Worm (Caenorhabditis elegans) whole organism, L3 larva: ENCODE data around the gene Y43C5A.3.

Experiments used
- aly-2 ChIP-seq: fragments of 150-350 bp; optimal IDR thresholded peaks from 2 replicates; lab custom pipeline; 2014; ENCODE audit warnings: missing biosample characterization, missing genetic modification characterization
- ama-1 ChIP-seq: fragments of 150-350 bp; optimal IDR thresholded peaks from 2 replicates; lab custom pipeline; 2018
- ceh-16 ChIP-seq: sonication (generic microtip); optimal IDR thresholded peaks from 2 replicates; lab custom pipeline; 2017; ENCODE audit warnings: missing biosample characterization, missing genetic modification characterization
- ceh-9 ChIP-seq: sonication (generic microtip); optimal IDR thresholded peaks from 2 replicates; lab custom pipeline; 2018; ENCODE audit warnings: missing biosample characterization, missing genetic modification characterization
- egl-27 ChIP-seq: sonication (generic microtip); optimal IDR thresholded peaks from 4 replicates; lab custom pipeline; 2017; ENCODE audit warnings: missing biosample characterization, missing genetic modification reagents, missing genetic modification characterization
- egl-5 ChIP-seq: fragments of 150-350 bp; optimal IDR thresholded peaks from 2 replicates; lab custom pipeline; 2017; ENCODE audit warnings: missing biosample characterization, missing genetic modification reagents, missing genetic modification characterization, inconsistent platforms
- elt-1 ChIP-seq: fragments of 150-350 bp; optimal IDR thresholded peaks from 2 replicates; lab custom pipeline; 2014; ENCODE audit warnings: missing biosample characterization, missing genetic modification characterization
- elt-2 ChIP-seq: sonication (generic microtip); optimal IDR thresholded peaks from 2 replicates; lab custom pipeline; 2016; ENCODE audit warnings: missing genetic modification reagents, mild to moderate bottlenecking, missing genetic modification characterization, missing compliant biosample characterization
- elt-3 ChIP-seq, 3 experiments: fragments of 150-350 bp in 1 of 3; sonication (generic microtip) in 2 of 3; optimal IDR thresholded peaks; 2 replicates in 2 of 3; 4 replicates in 1 of 3; lab custom pipeline; 2014 to 2017; ENCODE audit warnings: missing biosample characterization in 3 of 3, missing genetic modification characterization in 3 of 3
- eor-1 ChIP-seq, 2 experiments: fragments of 150-350 bp; optimal IDR thresholded peaks; 2 replicates each; lab custom pipeline; 2014 to 2018; ENCODE audit warnings: missing biosample characterization in 2 of 2, missing genetic modification characterization in 2 of 2
- fkh-10 ChIP-seq: sonication (generic microtip); optimal IDR thresholded peaks from 2 replicates; lab custom pipeline; 2017; ENCODE audit warnings: missing biosample characterization, missing genetic modification reagents, missing genetic modification characterization
- hmg-11 ChIP-seq: sonication (generic microtip); optimal IDR thresholded peaks from 2 replicates; lab custom pipeline; 2016; ENCODE audit warnings: missing genetic modification characterization, missing compliant biosample characterization
- jun-1 ChIP-seq: fragments of 150-350 bp; optimal IDR thresholded peaks from 2 replicates; lab custom pipeline; 2014; ENCODE audit warnings: missing biosample characterization, missing genetic modification reagents, missing genetic modification characterization
- lin-15B ChIP-seq: fragments of 150-350 bp; optimal IDR thresholded peaks from 2 replicates; lab custom pipeline; 2014; ENCODE audit warnings: missing biosample characterization, missing genetic modification characterization
- lsy-12 ChIP-seq: sonication (generic microtip); optimal IDR thresholded peaks from 2 replicates; lab custom pipeline; 2016; ENCODE audit warnings: mild to moderate bottlenecking, missing genetic modification characterization, missing compliant biosample characterization
- mdl-1 ChIP-seq: fragments of 150-350 bp; optimal IDR thresholded peaks from 2 replicates; lab custom pipeline; 2014; ENCODE audit warnings: missing biosample characterization, missing genetic modification characterization
- mml-1 ChIP-seq: fragments of 150-350 bp; sonication (generic microtip); optimal IDR thresholded peaks from 3 replicates; lab custom pipeline; 2014; ENCODE audit warnings: missing biosample characterization, missing genetic modification characterization
- nfya-1 ChIP-seq: sonication (generic microtip); optimal IDR thresholded peaks from 2 replicates; lab custom pipeline; 2017; ENCODE audit warnings: missing genetic modification characterization, mild to moderate bottlenecking, missing compliant biosample characterization, antibody characterized with exemption, moderate library complexity; ENCODE audit not compliant: insufficient read depth
- nhr-23 ChIP-seq: fragments of 150-350 bp; optimal IDR thresholded peaks from 2 replicates; lab custom pipeline; 2014; ENCODE audit warnings: missing biosample characterization, missing genetic modification reagents, missing genetic modification characterization
- nhr-25 ChIP-seq: sonication (generic microtip); optimal IDR thresholded peaks from 2 replicates; lab custom pipeline; 2017; ENCODE audit warnings: missing biosample characterization, missing genetic modification characterization
- nhr-43 ChIP-seq: sonication (generic microtip); optimal IDR thresholded peaks from 2 replicates; lab custom pipeline; 2016; ENCODE audit warnings: mild to moderate bottlenecking, missing genetic modification characterization, missing compliant biosample characterization; ENCODE audit not compliant: poor library complexity, severe bottlenecking
- nhr-67 ChIP-seq: fragments of 150-350 bp; optimal IDR thresholded peaks from 2 replicates; lab custom pipeline; 2014; ENCODE audit warnings: missing biosample characterization, missing genetic modification characterization
- nhr-77 ChIP-seq: fragments of 150-350 bp; optimal IDR thresholded peaks from 2 replicates; lab custom pipeline; 2014; ENCODE audit warnings: missing biosample characterization, missing genetic modification characterization
- pha-4 ChIP-seq: fragments of 150-350 bp; optimal IDR thresholded peaks from 2 replicates; lab custom pipeline; 2014; ENCODE audit warnings: missing biosample characterization, missing genetic modification reagents, missing genetic modification characterization
- pqm-1 ChIP-seq: fragments of 150-350 bp; optimal IDR thresholded peaks from 2 replicates; lab custom pipeline; 2017; ENCODE audit warnings: missing biosample characterization, missing genetic modification characterization, inconsistent platforms
- sea-2 ChIP-seq: fragments of 150-350 bp; sonication (generic microtip); optimal IDR thresholded peaks from 4 replicates; lab custom pipeline; 2014; ENCODE audit warnings: missing biosample characterization, missing genetic modification reagents, missing genetic modification characterization
- skn-1 ChIP-seq: fragments of 150-350 bp; optimal IDR thresholded peaks from 2 replicates; lab custom pipeline; 2014; ENCODE audit warnings: missing biosample characterization, missing genetic modification characterization
- snpc-4 ChIP-seq: fragments of 150-350 bp; optimal IDR thresholded peaks from 2 replicates; lab custom pipeline; 2014; ENCODE audit warnings: missing biosample characterization, missing genetic modification characterization
- tbx-2 ChIP-seq: sonication (generic microtip); optimal IDR thresholded peaks from 2 replicates; lab custom pipeline; 2016; ENCODE audit warnings: mild to moderate bottlenecking, missing genetic modification characterization, missing compliant biosample characterization
- unc-39 ChIP-seq: sonication (generic microtip); optimal IDR thresholded peaks from 4 replicates; lab custom pipeline; 2017; ENCODE audit warnings: missing biosample characterization, missing genetic modification characterization
- unc-62 ChIP-seq: fragments of 150-350 bp; sonication (generic microtip); optimal IDR thresholded peaks from 4 replicates; lab custom pipeline; 2014; ENCODE audit warnings: missing biosample characterization, missing genetic modification reagents, missing genetic modification characterization
- ztf-11 ChIP-seq: fragments of 150-350 bp; optimal IDR thresholded peaks from 2 replicates; lab custom pipeline; 2014; ENCODE audit warnings: missing biosample characterization, missing genetic modification characterization

The Y43C5A.3 gene

DNA sequence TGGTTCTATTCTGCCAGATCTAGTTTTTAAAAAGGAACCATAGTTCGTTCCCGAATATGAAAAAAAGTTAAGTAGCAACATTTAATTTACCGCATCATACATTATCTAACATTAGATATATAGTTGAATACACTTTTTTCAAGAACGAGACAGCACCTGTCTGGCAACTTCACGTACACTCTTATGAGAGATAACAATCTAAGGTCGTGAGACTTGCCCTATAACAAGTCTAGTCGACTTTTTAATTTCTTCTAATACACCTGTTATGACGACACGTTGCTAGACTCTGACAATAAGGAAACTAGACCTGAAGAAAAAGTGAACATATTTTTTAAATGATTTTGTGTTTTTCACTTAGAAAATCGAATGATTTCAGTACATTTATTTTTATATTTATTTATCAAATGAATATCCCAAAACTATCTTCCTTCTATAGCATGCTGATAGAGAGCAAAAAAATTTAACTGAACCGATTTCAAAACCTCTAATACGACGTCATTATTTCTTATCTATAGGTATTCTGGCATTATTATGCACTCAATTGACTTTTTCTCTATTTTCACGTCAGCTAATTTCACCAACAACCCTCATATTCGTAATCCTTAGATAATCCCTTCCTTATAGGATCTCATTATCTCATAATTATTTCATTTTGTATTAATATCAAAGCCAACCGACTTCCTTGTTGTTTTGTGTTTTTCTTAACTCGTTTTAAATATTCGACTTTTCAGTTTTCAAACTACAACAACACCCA, 20.8 kb upstream of the Y43C5A.3 start:
- TF ChIP-seq nfya-1 (tag; lab: Kevin White, UChicago) (no peak), elt-1 (tag; lab: Kevin White, UChicago) (peak; percentile 68), elt-2 (tag; lab: Kevin White, UChicago) (peak; percentile 59), eor-1 (tag; optimal IDR thresholded peaks at IDR 0.05; lab: Kevin White, UChicago) (peak in 1 of 2 experiments; percentile 30), jun-1 (tag; lab: Kevin White, UChicago) (peak; percentile 32), pqm-1 (tag; lab: Kevin White, UChicago) (peak; percentile 12), pha-4 (no peak), nhr-25 (peak; percentile 36)

DNA sequence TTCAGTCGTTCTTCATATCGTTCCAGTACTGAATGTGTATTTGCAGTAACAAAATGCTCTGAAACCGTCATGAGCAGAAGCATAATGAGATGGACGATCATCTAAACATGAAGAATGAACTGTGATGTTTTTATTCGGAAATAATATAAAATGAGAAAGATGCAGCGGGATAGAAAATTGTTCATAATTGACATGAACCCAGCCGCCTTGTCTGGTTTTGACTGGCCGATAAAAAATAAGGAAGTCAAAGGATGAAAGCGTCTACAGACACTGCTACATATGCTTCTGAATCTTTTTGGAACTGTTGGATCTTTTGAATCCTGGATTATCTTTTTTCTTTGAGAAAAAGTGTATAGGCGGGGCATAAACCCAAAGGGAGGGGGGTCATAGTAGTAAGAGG, 14.3 kb upstream of the Y43C5A.3 start, which contains the start of gene F01G10.9:
Gene F01G10.9, minus strand, starts transcription at position 101 of the 400 bp plus-strand sequence.
- no peak for TF ChIP-seq ceh-9
- no peak for TF ChIP-seq skn-1 (tag; lab: Kevin White, UChicago)
- TF ChIP-seq ama-1 (lab: Kevin White, UChicago), result no peak
- TF ChIP-seq nfya-1 (tag; lab: Kevin White, UChicago), result no peak
- TF ChIP-seq lin-15B (tag; lab: Kevin White, UChicago), result no peak
- TF ChIP-seq nhr-77, result no peak
- TF ChIP-seq mdl-1 (tag; lab: Kevin White, UChicago), result no peak
- TF ChIP-seq hmg-11 (tag; lab: Kevin White, UChicago), result no peak
- TF ChIP-seq ztf-11 (tag; lab: Kevin White, UChicago), result no peak
- TF ChIP-seq ceh-16 (tag; lab: Kevin White, UChicago), result no peak
- no peak for TF ChIP-seq egl-27 (tag; lab: Kevin White, UChicago)
- TF ChIP-seq nhr-67 (tag; lab: Kevin White, UChicago), result no peak

DNA sequence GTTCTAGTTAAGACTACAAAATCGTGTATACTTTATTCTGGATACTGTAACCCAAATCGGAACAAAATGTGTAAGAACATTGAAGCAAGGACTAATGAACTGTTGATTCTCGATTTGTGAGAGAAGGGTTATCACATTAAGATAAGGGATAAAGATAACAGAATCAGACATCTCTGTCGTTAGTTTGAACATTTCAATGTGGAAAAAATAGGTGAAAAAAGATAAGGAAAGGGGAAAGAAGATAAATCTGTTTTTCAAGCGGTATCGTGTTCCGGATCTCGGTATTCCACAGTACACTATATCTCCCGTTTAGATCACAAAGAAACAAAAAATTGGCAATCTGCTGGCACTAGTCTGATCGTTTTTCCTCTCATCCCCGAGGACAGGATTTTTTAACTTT, 12.8 kb upstream of the Y43C5A.3 start:
- TF ChIP-seq snpc-4 (tag; lab: Kevin White, UChicago) (no peak), unc-62 (GFP tag; lab: Kevin White, UChicago) (no peak), elt-1 (tag; lab: Kevin White, UChicago) (peak; percentile 92), nhr-23 (tag; lab: Kevin White, UChicago) (peak; percentile 88), tbx-2 (no peak), egl-5 (no peak), unc-39 (tag; lab: Kevin White, UChicago) (no peak), elt-2 (tag; lab: Kevin White, UChicago) (no peak), nhr-43 (tag; lab: Kevin White, UChicago) (peak; percentile 17), elt-3 (tag; optimal IDR thresholded peaks at IDR 0.05; lab: Kevin White, UChicago) (peak in 2 of 3 experiments; percentile 79 to 95)

DNA sequence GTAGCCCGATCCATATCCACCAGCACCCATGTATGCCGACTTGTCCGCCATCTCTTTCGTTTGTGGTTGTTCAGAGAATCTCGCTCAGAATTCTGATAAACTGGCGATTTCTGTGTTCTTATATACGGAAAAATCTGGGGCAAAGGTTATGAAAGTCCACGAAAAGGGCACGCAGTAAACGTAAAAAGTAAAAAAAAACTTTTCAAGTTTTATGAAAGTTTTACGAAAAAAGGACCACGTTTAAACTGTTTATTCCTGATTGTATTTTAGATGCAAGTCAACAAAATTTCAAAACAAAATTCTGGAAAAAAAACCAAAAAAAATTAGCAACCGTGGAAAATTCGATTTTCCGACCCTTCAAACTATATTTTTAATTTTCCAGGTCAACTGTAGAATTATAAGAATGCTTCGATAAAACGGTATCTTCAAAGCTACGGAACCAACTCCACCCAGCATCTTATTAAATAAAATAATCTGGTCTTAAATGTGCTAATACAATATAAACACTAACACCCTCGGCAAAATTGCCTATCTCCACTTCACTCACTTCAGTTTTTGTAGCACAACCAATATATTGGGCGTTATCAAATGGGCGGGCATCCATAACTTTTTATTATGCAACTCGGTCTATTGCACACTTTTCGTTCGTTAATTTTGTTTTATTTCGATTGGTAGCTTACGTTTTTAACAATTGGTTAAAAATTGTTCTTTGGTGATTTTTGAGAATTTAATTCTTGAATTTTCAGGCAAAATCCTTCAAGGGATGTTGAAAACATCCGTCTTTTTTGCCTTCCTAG, 4.5 kb upstream of the Y43C5A.3 start, which contains the start of the genes nspd-7 and Y43C5A.2:
Gene nspd-7, minus strand, starts transcription at position 51 of the 797 bp plus-strand sequence.
Gene Y43C5A.2, plus strand, starts transcription at position 747 of the 797 bp plus-strand sequence.
- peak; percentile 22 for TF ChIP-seq pha-4
- peak; percentile 34 for TF ChIP-seq pqm-1 (tag; lab: Kevin White, UChicago)
- TF ChIP-seq fkh-10 (GFP tag; lab: Kevin White, UChicago), result no peak
- TF ChIP-seq elt-2 (tag; lab: Kevin White, UChicago), result peak; percentile 69

DNA sequence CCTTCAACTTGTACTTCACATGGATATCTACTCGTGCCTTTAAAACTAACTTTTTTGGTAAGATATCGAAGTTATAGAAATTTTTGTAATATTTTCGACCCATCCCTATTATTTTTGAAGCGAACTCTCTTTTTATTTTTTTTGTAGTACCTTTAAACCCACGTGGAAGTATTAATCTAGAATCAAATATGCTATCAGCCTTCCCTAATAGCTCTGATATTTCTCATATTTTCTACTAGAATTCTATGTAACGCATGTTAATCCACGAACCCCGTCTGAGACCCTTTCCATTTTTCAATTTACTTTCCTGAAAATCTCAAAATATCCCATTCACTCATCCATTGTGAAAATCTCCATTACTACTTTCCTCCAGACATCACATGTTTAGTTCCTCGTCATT, 476 bp upstream of the Y43C5A.3 start:
- TF ChIP-seq sea-2 (GFP tag; lab: Kevin White, UChicago), result no peak
- TF ChIP-seq mml-1 (tag; lab: Kevin White, UChicago), result no peak
- no peak for TF ChIP-seq aly-2
- TF ChIP-seq unc-39 (tag; lab: Kevin White, UChicago), result no peak
- no peak for TF ChIP-seq nhr-43 (tag; lab: Kevin White, UChicago)
- TF ChIP-seq mdl-1 (tag; lab: Kevin White, UChicago), result no peak
- TF ChIP-seq egl-27 (tag; lab: Kevin White, UChicago), result no peak
- no peak for TF ChIP-seq lsy-12 (tag; lab: Kevin White, UChicago)
